Worm (Caenorhabditis elegans): Measurements from ENCODE around the gene tex-2.

Gene tex-2

DNA sequence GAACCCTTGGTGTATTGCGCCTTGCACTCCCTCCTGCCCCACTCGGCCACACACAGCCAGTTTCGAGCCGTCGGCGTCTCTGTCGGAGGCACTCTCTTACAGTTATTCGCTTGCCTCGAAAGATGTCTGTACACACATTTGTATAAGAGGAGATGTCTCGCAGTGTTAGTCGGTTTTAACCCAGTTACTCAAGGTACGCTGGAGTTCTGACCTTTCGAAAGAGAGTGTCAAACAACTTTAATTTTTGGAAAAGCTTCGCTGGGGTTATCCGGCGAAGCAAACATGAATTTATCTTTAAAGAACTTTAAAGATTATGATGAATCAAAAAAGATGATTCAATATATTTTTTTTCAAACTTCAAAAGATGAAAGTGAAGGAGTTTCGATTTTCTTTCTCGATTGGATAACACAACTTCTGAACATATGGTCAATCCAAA is 28.7 kb downstream of the tex-2 start (continued):
- TF ChIP-seq lin-15B (tag; optimal IDR thresholded peaks at IDR 0.05) (peak; percentile 63), rbr-2 (tag; optimal IDR thresholded peaks at IDR 0.05) (peak; percentile 99), F44E2.7 (GFP tag; IDR thresholded peaks at IDR 0.05) (peak; percentile 78), hlh-11 (tag; optimal IDR thresholded peaks at IDR 0.05) (peak; percentile 99), ceh-32 (tag; optimal IDR thresholded peaks at IDR 0.05; ENCODE audit: poor library complexity) (peak; percentile 91), skn-1 (tag; optimal IDR thresholded peaks at IDR 0.05) (peak; percentile 55), duxl-1 (tag; optimal IDR thresholded peaks at IDR 0.05; ENCODE audit: poor library complexity) (peak; percentile 96), jun-1 (tag; optimal IDR thresholded peaks at IDR 0.05) (peak; percentile 98), F37D6.2 (tag; optimal IDR thresholded peaks at IDR 0.05) (peak; percentile 97), sdz-12 (GFP tag; optimal IDR thresholded peaks at IDR 0.05) (peak; percentile 82), mes-2 (tag; optimal IDR thresholded peaks at IDR 0.05; ENCODE audit: poor library complexity, severe bottlenecking) (peak; percentile 96), ceh-44 (GFP tag; IDR thresholded peaks at IDR 0.05) (peak; percentile 89; the same call in 1 of the 2 replicates), mxl-2 (GFP tag; conservative IDR thresholded peaks at IDR 0.05) (peak; percentile 86), ceh-62 (tag; optimal IDR thresholded peaks at IDR 0.05) (peak; percentile 44), lin-29 (GFP tag; IDR thresholded peaks at IDR 0.05) (peak; percentile 92), nhr-48 (tag; optimal IDR thresholded peaks at IDR 0.05) (peak; percentile 97), mdt-29 (GFP tag; IDR thresholded peaks at IDR 0.05) (peak; percentile 99), zip-2 (tag; optimal IDR thresholded peaks at IDR 0.05) (peak; percentile 91), mdl-1 (tag; optimal IDR thresholded peaks at IDR 0.05) (peak; percentile 94 to 95), dmd-9 (GFP tag; IDR thresholded peaks at IDR 0.05) (peak; percentile 99), unc-130 (GFP tag; optimal IDR thresholded peaks at IDR 0.05) (peak; percentile 93), nhr-237 (tag; optimal IDR thresholded peaks at IDR 0.05) (peak; percentile 70), nhr-10 (tag; optimal IDR thresholded peaks at IDR 0.05) (peak; percentile 93), fkh-10 (GFP tag; optimal IDR thresholded peaks at IDR 0.05) (peak; percentile 100), zfp-2 (tag; optimal IDR thresholded peaks at IDR 0.05) (peak; percentile 87), ces-1 (GFP tag; optimal IDR thresholded peaks at IDR 0.05) (peak; percentile 94), zip-11 (GFP tag; IDR thresholded peaks at IDR 0.05) (0 out of 2 replicates have a peak, but pooled peaks have one; percentile 52), T26A8.4 (GFP tag; IDR thresholded peaks at IDR 0.05) (peak; percentile 100), ama-1 (optimal IDR thresholded peaks at IDR 0.05) (peak; percentile 100), lin-13 (GFP tag; optimal IDR thresholded peaks at IDR 0.05) (peak; percentile 98), ztf-11 (tag; optimal IDR thresholded peaks at IDR 0.05) (peak; percentile 47), Y48G9A.11 (GFP tag; IDR thresholded peaks at IDR 0.05) (peak; percentile 88), spr-3 (GFP tag; optimal IDR thresholded peaks at IDR 0.05) (peak; percentile 97), pha-4 (GFP tag; IDR thresholded peaks at IDR 0.05) (peak; percentile 99), pha-4 (tag; optimal IDR thresholded peaks at IDR 0.05) (peak; percentile 27), pqm-1 (tag; optimal IDR thresholded peaks at IDR 0.05) (peak; percentile 53), lin-1 (GFP tag; IDR thresholded peaks at IDR 0.05) (peak; percentile 95), lsy-2 (tag; optimal IDR thresholded peaks at IDR 0.05) (peak; percentile 94 to 97), daf-16 (GFP tag; optimal IDR thresholded peaks at IDR 0.05) (peak; percentile 89 to 97), daf-16 (tag; optimal IDR thresholded peaks at IDR 0.05) (peak; percentile 89), saeg-2 (GFP tag; IDR thresholded peaks at IDR 0.05) (peak; percentile 99), tra-1 (GFP tag; IDR thresholded peaks at IDR 0.05) (peak; percentile 98), nhr-42 (GFP tag; IDR thresholded peaks at IDR 0.05) (peak; percentile 97), hif-1 (tag; optimal IDR thresholded peaks at IDR 0.05) (peak; percentile 88 to 94), nhr-28 (tag; optimal IDR thresholded peaks at IDR 0.05) (peak; percentile 96), nhr-111 (GFP tag; optimal IDR thresholded peaks at IDR 0.05) (peak; percentile 89), nhr-102 (tag; optimal IDR thresholded peaks at IDR 0.05) (peak; percentile 98), lir-3 (tag; optimal IDR thresholded peaks at IDR 0.05) (peak; percentile 87), gei-8 (GFP tag; optimal IDR thresholded peaks at IDR 0.05) (peak; percentile 94), daf-8 (GFP tag; IDR thresholded peaks at IDR 0.05) (0 out of 2 replicates have a peak, but pooled peaks have one; percentile 20), ceh-20 (GFP tag; IDR thresholded peaks at IDR 0.05) (peak; percentile 99)

Data from whole organism, L4 larva.